Fruit fly (Drosophila melanogaster): ENCODE measurements around the gene RPA2.
A peak's percentile ranks its signal among the peaks of the same experiment; 100 is the strongest.

RPA2 gene

DNA sequence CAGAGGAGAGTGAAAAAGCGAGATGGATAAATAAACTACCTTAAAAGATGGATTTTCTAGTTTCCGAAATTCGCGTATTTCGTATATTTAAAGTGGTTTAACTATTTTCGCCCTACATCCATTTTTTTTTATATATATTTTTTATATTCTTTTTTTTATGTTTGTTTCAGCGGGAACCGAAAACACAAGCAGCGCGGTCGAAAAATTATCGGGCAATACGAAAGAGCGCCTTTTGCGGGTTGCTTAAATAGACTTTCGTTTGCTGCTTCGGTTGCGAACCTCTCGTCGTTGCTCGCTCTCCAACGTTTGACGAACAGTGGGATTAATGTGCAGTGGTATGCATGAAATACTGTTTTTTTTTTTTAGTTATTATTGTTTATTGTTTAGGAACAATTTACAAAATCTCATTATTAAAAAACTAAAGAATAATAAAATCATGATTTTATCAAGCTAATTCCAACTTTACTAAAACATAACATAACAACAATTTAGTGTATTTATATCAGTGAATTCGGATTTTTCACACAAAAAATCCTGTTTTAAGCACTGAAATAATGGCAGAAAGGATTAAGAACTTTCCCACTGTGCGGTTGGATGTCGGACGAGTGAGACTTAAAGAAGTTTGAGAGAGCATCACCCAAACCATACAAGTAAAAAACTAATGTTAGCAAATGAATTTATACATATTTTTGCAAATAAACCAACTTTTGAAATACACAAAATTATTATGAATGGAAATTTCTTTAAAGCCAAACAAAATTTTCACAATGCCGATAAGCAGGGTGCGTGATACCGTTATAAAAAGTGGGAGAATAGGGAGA, 8.5 kb downstream of the RPA2 start (continued):
- TF ChIP-seq dpn (GFP tag; optimal IDR thresholded peaks at IDR 0.05) = peak in 1 of 2 experiments; percentile 57
- TF ChIP-seq prd (optimal IDR thresholded peaks at IDR 0.05) = no peak
- peak; percentile 90; the same call in 2 of the 3 replicates for TF ChIP-seq prd (GFP tag; IDR thresholded peaks at IDR 0.05)
- TF ChIP-seq CG7987 (GFP tag; optimal IDR thresholded peaks at IDR 0.05) = peak; percentile 83
- TF ChIP-seq dm (GFP tag; optimal IDR thresholded peaks at IDR 0.05) = no peak
- peak; percentile 1 for TF ChIP-seq Bdp1 (GFP tag; optimal IDR thresholded peaks at IDR 0.05)
- 0 out of 3 replicates have a peak, but pooled peaks have one; percentile 31 for TF ChIP-seq ken (GFP tag; IDR thresholded peaks at IDR 0.05)
- peak; percentile 94 for TF ChIP-seq CG17829 (tag; optimal IDR thresholded peaks at IDR 0.05)
- TF ChIP-seq Ravus (GFP tag; IDR thresholded peaks at IDR 0.05) = no peak
- peak; percentile 34 for TF ChIP-seq ewg (GFP tag; optimal IDR thresholded peaks at IDR 0.05)
- peak; percentile 64 for TF ChIP-seq Hmr (GFP tag; optimal IDR thresholded peaks at IDR 0.05)
- peak; percentile 35 for TF ChIP-seq CG9797 (GFP tag; optimal IDR thresholded peaks at IDR 0.05)
- TF ChIP-seq HHEX (GFP tag; optimal IDR thresholded peaks at IDR 0.05) = peak; percentile 94
- peak; percentile 96 for TF ChIP-seq Fer1 (GFP tag; optimal IDR thresholded peaks at IDR 0.05)
- peak; percentile 35 for TF ChIP-seq corto (GFP tag; optimal IDR thresholded peaks at IDR 0.05)
- TF ChIP-seq CG12071 (GFP tag; optimal IDR thresholded peaks at IDR 0.05) = peak; percentile 82
- peak; percentile 76; the same call in 1 of the 2 replicates for TF ChIP-seq CG14667 (GFP tag; IDR thresholded peaks at IDR 0.05)
- TF ChIP-seq az2 (GFP tag; optimal IDR thresholded peaks at IDR 0.05) = peak; percentile 61
- TF ChIP-seq sna (GFP tag; IDR thresholded peaks at IDR 0.05; ENCODE audit: partially characterized antibody) = no peak
- peak; percentile 98 for TF ChIP-seq CG2678 (tag; optimal IDR thresholded peaks at IDR 0.05)
- TF ChIP-seq CG10462 (GFP tag; optimal IDR thresholded peaks at IDR 0.05) = peak; percentile 48
- peak; percentile 90 for TF ChIP-seq zen (tag; optimal IDR thresholded peaks at IDR 0.05)
- peak; percentile 42 for TF ChIP-seq ATbp (GFP tag; optimal IDR thresholded peaks at IDR 0.05)
- TF ChIP-seq Abd-B (GFP tag; optimal IDR thresholded peaks at IDR 0.05) = peak; percentile 50
- TF ChIP-seq CHES-1-like (GFP tag; optimal IDR thresholded peaks at IDR 0.05) = no peak
- TF ChIP-seq oc (tag; optimal IDR thresholded peaks at IDR 0.05) = peak; percentile 21
- peak; percentile 70 for TF ChIP-seq Usf (GFP tag; optimal IDR thresholded peaks at IDR 0.05)
- peak; percentile 56 for TF ChIP-seq fd3F (GFP tag; optimal IDR thresholded peaks at IDR 0.05)
- TF ChIP-seq bigmax (GFP tag; optimal IDR thresholded peaks at IDR 0.05) = no peak
- peak; percentile 12 for TF ChIP-seq CG3838 (GFP tag; optimal IDR thresholded peaks at IDR 0.05)
- no peak for TF ChIP-seq pfk (GFP tag; optimal IDR thresholded peaks at IDR 0.05)
- no peak for TF ChIP-seq pb (GFP tag; optimal IDR thresholded peaks at IDR 0.05)
- TF ChIP-seq CG1233 (GFP tag; optimal IDR thresholded peaks at IDR 0.05) = peak; percentile 95
- TF ChIP-seq CG2875 (GFP tag; optimal IDR thresholded peaks at IDR 0.05) = no peak
- peak; percentile 44 for TF ChIP-seq HLH54F (GFP tag; optimal IDR thresholded peaks at IDR 0.05)
- TF ChIP-seq CG3726 (GFP tag; IDR thresholded peaks at IDR 0.05) = peak; percentile 36; the same call in 1 of the 3 replicates
- TF ChIP-seq CG8765 (GFP tag; IDR thresholded peaks at IDR 0.05) = peak; percentile 47; the same call in 1 of the 2 replicates
- TF ChIP-seq crc (GFP tag; optimal IDR thresholded peaks at IDR 0.05) = no peak
- peak in 1 of 3 experiments; percentile 40 for TF ChIP-seq Stat92E (GFP tag; optimal IDR thresholded peaks at IDR 0.05)
- TF ChIP-seq tll (GFP tag; optimal IDR thresholded peaks at IDR 0.05) = no peak
- TF ChIP-seq CG7556 (GFP tag; optimal IDR thresholded peaks at IDR 0.05) = peak; percentile 91
- no peak for TF ChIP-seq D (optimal IDR thresholded peaks at IDR 0.05)
- TF ChIP-seq D (GFP tag; optimal IDR thresholded peaks at IDR 0.05) = peak; percentile 86
- TF ChIP-seq chm (GFP tag; IDR thresholded peaks at IDR 0.05) = peak; percentile 55; the same call in 1 of the 2 replicates
- TF ChIP-seq CG12299 (tag; optimal IDR thresholded peaks at IDR 0.05) = peak; percentile 71
- TF ChIP-seq fd96Cb (tag; optimal IDR thresholded peaks at IDR 0.05) = peak; percentile 93
- no peak for TF ChIP-seq pita (GFP tag; optimal IDR thresholded peaks at IDR 0.05)
- TF ChIP-seq CG11560 (tag; IDR thresholded peaks at IDR 0.05) = no peak; the same call in 2 of the 3 replicates
